Fruit fly (Drosophila melanogaster) whole organism, wandering third instar larva: Measurements from ENCODE around the gene CG4297.
A peak's percentile ranks its signal among the peaks of the same experiment; 100 is the strongest.

ENCODE experiments used
- Abd-B ChIP-seq: fragments of >200 bp; optimal IDR thresholded peaks from 2 replicates; lab custom pipeline; 2017; ENCODE audit warnings: missing biosample characterization, missing genetic modification characterization
- CG32264 ChIP-seq: fragments of 200-800 bp; sonication (Bioruptor generic); optimal IDR thresholded peaks from 2 replicates; lab custom pipeline; 2016; ENCODE audit warnings: missing biosample characterization, missing genetic modification characterization
- CG9705 ChIP-seq: fragments of 200-800 bp; sonication (Bioruptor generic); optimal IDR thresholded peaks from 2 replicates; lab custom pipeline; 2018; ENCODE audit warnings: missing biosample characterization, mild to moderate bottlenecking, missing genetic modification characterization
- CrebA ChIP-seq: fragments of 200-800 bp; sonication (Bioruptor generic); optimal IDR thresholded peaks from 2 replicates; lab custom pipeline; 2016; ENCODE audit warnings: missing biosample characterization, mild to moderate bottlenecking, missing genetic modification characterization, borderline replicate concordance
- Dfd ChIP-seq: fragments of >200 bp; optimal IDR thresholded peaks from 2 replicates; lab custom pipeline; 2017; ENCODE audit warnings: missing biosample characterization, missing genetic modification characterization
- Dif ChIP-seq: fragments of 200-275, 200-300 bp; sonication (Bioruptor generic); optimal IDR thresholded peaks from 2 replicates; lab custom pipeline; 2018; ENCODE audit warnings: missing biosample characterization, missing genetic modification characterization; ENCODE audit not compliant: partially characterized antibody
- GATAd ChIP-seq: sonication (Bioruptor generic); optimal IDR thresholded peaks from 2 replicates; lab custom pipeline; 2016; ENCODE audit warnings: missing biosample characterization, missing genetic modification characterization
- HLH106 ChIP-seq: fragments of 200-800 bp; optimal IDR thresholded peaks from 3 replicates; lab custom pipeline; 2019; ENCODE audit warnings: missing biosample characterization, mild to moderate bottlenecking, missing genetic modification characterization, moderate library complexity
- Hnf4 ChIP-seq: fragments of 200-800 bp; sonication (Bioruptor generic); optimal IDR thresholded peaks from 2 replicates; lab custom pipeline; 2016; ENCODE audit warnings: missing biosample characterization, mild to moderate bottlenecking, missing genetic modification characterization
- Hr78 ChIP-seq: fragments of >200 bp; optimal IDR thresholded peaks from 2 replicates; lab custom pipeline; 2017; ENCODE audit warnings: missing biosample characterization, missing genetic modification characterization
- Hr83 ChIP-seq: fragments of 200-300 bp; sonication (Bioruptor generic); optimal IDR thresholded peaks from 2 replicates; lab custom pipeline; 2016; ENCODE audit warnings: missing biosample characterization, mild to moderate bottlenecking, missing genetic modification characterization, moderate library complexity; ENCODE audit not compliant: poor library complexity, severe bottlenecking
- Jra ChIP-seq: sonication (Bioruptor generic); optimal IDR thresholded peaks from 2 replicates; lab custom pipeline; 2016; ENCODE audit warnings: missing biosample characterization, missing genetic modification characterization
- Mio ChIP-seq: sonication (Bioruptor generic); optimal IDR thresholded peaks from 2 replicates; lab custom pipeline; 2016; ENCODE audit warnings: missing biosample characterization, missing genetic modification characterization
- Myc ChIP-seq: fragments of >200 bp; optimal IDR thresholded peaks from 2 replicates; lab custom pipeline; 2017
- N ChIP-seq: fragments of >200 bp; optimal IDR thresholded peaks from 2 replicates; lab custom pipeline; 2018; ENCODE audit warnings: missing biosample characterization, missing external identifiers, missing genetic modification characterization
- OdsH ChIP-seq: fragments of 200-800 bp; sonication (Bioruptor generic); optimal IDR thresholded peaks from 2 replicates; lab custom pipeline; 2016; ENCODE audit warnings: missing biosample characterization, mild to moderate bottlenecking, missing genetic modification characterization
- Rel ChIP-seq, 2 experiments: fragments of 200-800 bp; sonication (Bioruptor generic) in 1 of 2; optimal IDR thresholded peaks; 2 replicates in 1 of 2; 3 replicates in 1 of 2; lab custom pipeline; 2016 to 2019; ENCODE audit warnings: mild to moderate bottlenecking in 2 of 2, missing biosample characterization in 2 of 2, missing genetic modification characterization in 2 of 2, moderate library complexity in 1 of 2
- Sp1 ChIP-seq: fragments of 200-800 bp; sonication (Bioruptor generic); optimal IDR thresholded peaks from 3 replicates; lab custom pipeline; 2019; ENCODE audit warnings: missing biosample characterization, mild to moderate bottlenecking, missing genetic modification characterization, moderate library complexity
- Vsx2 ChIP-seq: fragments of 200-300, 225-300 bp; sonication (Bioruptor generic); optimal IDR thresholded peaks from 2 replicates; lab custom pipeline; 2018; ENCODE audit warnings: missing biosample characterization, missing genetic modification characterization; ENCODE audit not compliant: partially characterized antibody
- br ChIP-seq: fragments of 200-800 bp; sonication (Bioruptor generic); optimal IDR thresholded peaks from 2 replicates; lab custom pipeline; 2016; ENCODE audit warnings: missing biosample characterization, missing genetic modification characterization
- brk ChIP-seq: fragments of 200-800 bp; sonication (Bioruptor generic); optimal IDR thresholded peaks from 2 replicates; lab custom pipeline; 2016; ENCODE audit warnings: missing biosample characterization, mild to moderate bottlenecking, missing genetic modification characterization
- dl ChIP-seq, 2 experiments: fragments of 175-275, 200-275 bp in 1 of 2; fragments of 200-275 bp in 1 of 2; sonication (Bioruptor generic); optimal IDR thresholded peaks; lab custom pipeline; 2018; ENCODE audit warnings: mild to moderate bottlenecking in 2 of 2, missing biosample characterization in 2 of 2, missing genetic modification characterization in 2 of 2, moderate library complexity in 2 of 2; ENCODE audit not compliant: partially characterized antibody in 2 of 2, insufficient read depth in 1 of 2
- dmrt93B ChIP-seq: fragments of 200-800 bp; sonication (Bioruptor generic); optimal IDR thresholded peaks from 2 replicates; lab custom pipeline; 2018; ENCODE audit warnings: missing biosample characterization, mild to moderate bottlenecking, missing genetic modification characterization
- dsf ChIP-seq: sonication (Bioruptor generic); optimal IDR thresholded peaks from 2 replicates; lab custom pipeline; 2016; ENCODE audit warnings: missing biosample characterization, missing genetic modification characterization, borderline replicate concordance
- ey ChIP-seq: fragments of 200-800 bp; sonication (Bioruptor generic); optimal IDR thresholded peaks from 2 replicates; lab custom pipeline; 2016; ENCODE audit warnings: missing biosample characterization, missing genetic modification characterization
- foxo ChIP-seq, 2 experiments: fragments of 200-800 bp; sonication (Bioruptor generic); optimal IDR thresholded peaks; 2 replicates in 1 of 2; 3 replicates in 1 of 2; lab custom pipeline; 2016 to 2017; ENCODE audit warnings: missing biosample characterization in 2 of 2, missing genetic modification characterization in 2 of 2
- fru ChIP-seq: fragments of 200-800 bp; sonication (Bioruptor generic); optimal IDR thresholded peaks from 3 replicates; lab custom pipeline; 2016; ENCODE audit warnings: missing biosample characterization, mild to moderate bottlenecking, missing genetic modification characterization
- h ChIP-seq: fragments of 200-800 bp; sonication (Bioruptor generic); optimal IDR thresholded peaks from 3 replicates; lab custom pipeline; 2016; ENCODE audit warnings: missing biosample characterization, mild to moderate bottlenecking, missing genetic modification characterization
- jim ChIP-seq: fragments of 175-275, 200-325 bp; sonication (Bioruptor generic); optimal IDR thresholded peaks from 2 replicates; lab custom pipeline; 2016; ENCODE audit warnings: missing biosample characterization, mild to moderate bottlenecking, missing genetic modification characterization
- lola ChIP-seq: fragments of >200 bp; optimal IDR thresholded peaks from 2 replicates; lab custom pipeline; 2017; ENCODE audit warnings: missing biosample characterization, missing genetic modification characterization
- psq ChIP-seq: fragments of 200-800 bp; sonication (Bioruptor generic); optimal IDR thresholded peaks from 3 replicates; lab custom pipeline; 2017; ENCODE audit warnings: missing biosample characterization, mild to moderate bottlenecking, missing genetic modification characterization, moderate library complexity
- rgr ChIP-seq: fragments of 200-800 bp; sonication (Bioruptor generic); optimal IDR thresholded peaks from 3 replicates; lab custom pipeline; 2016; ENCODE audit warnings: missing biosample characterization, mild to moderate bottlenecking, missing genetic modification characterization
- sage ChIP-seq: fragments of 200-800 bp; sonication (Bioruptor generic); optimal IDR thresholded peaks from 2 replicates; lab custom pipeline; 2016; ENCODE audit warnings: missing biosample characterization, mild to moderate bottlenecking, missing genetic modification characterization
- sv ChIP-seq: fragments of 200-800 bp; sonication (Bioruptor generic); optimal IDR thresholded peaks from 3 replicates; lab custom pipeline; 2016; ENCODE audit warnings: missing biosample characterization, missing genetic modification characterization
- tai ChIP-seq: sonication (Bioruptor generic); optimal IDR thresholded peaks from 2 replicates; lab custom pipeline; 2016; ENCODE audit warnings: missing biosample characterization, missing genetic modification characterization
- usp ChIP-seq: fragments of >200 bp; optimal IDR thresholded peaks from 2 replicates; lab custom pipeline; 2017; ENCODE audit warnings: missing biosample characterization, missing genetic modification characterization
- woc ChIP-seq: sonication (Bioruptor generic); optimal IDR thresholded peaks from 2 replicates; lab custom pipeline; 2016; ENCODE audit warnings: missing biosample characterization, mild to moderate bottlenecking, missing genetic modification characterization

Gene CG4297

dm6 chr2L:485825-486240 is 13.8 kb upstream of the CG4297 start:
- TF ChIP-seq Hr78 (no peak), dsf (GFP tag; lab: Kevin White, UChicago) (peak; percentile 94), Hnf4 (GFP tag; lab: Kevin White, UChicago) (peak; percentile 98), Abd-B (GFP tag; lab: Kevin White, UChicago) (no peak), Mio (GFP tag; lab: Kevin White, UChicago) (peak; percentile 68), sage (GFP tag; lab: Kevin White, UChicago) (peak; percentile 82), HLH106 (tag; lab: Kevin White, UChicago) (peak; percentile 56), CG32264 (GFP tag; lab: Kevin White, UChicago) (peak; percentile 86), br (GFP tag; lab: Kevin White, UChicago) (peak; percentile 96), fru (GFP tag; lab: Kevin White, UChicago) (peak; percentile 97), psq (peak; percentile 92), Hr83 (GFP tag; lab: Kevin White, UChicago) (peak; percentile 100), jim (GFP tag; lab: Kevin White, UChicago) (peak; percentile 98), GATAd (GFP tag; lab: Kevin White, UChicago) (peak; percentile 94), Rel (GFP tag; optimal IDR thresholded peaks at IDR 0.05; lab: Kevin White, UChicago) (peak; percentile 65), Rel (tag; optimal IDR thresholded peaks at IDR 0.05; lab: Kevin White, UChicago) (peak; percentile 74), rgr (GFP tag; lab: Kevin White, UChicago) (peak; percentile 96), Jra (GFP tag; lab: Kevin White, UChicago) (peak; percentile 98), ey (peak; percentile 86), CG9705 (GFP tag; lab: Kevin White, UChicago) (peak; percentile 81), woc (peak; percentile 65), N (GFP tag; lab: Kevin White, UChicago) (no peak), CrebA (GFP tag; lab: Kevin White, UChicago) (no peak), h (GFP tag; lab: Kevin White, UChicago) (peak; percentile 98), Dif (GFP tag; lab: Kevin White, UChicago) (no peak), Sp1 (GFP tag; lab: Kevin White, UChicago) (peak; percentile 88), OdsH (GFP tag; lab: Kevin White, UChicago) (peak; percentile 96), foxo (GFP tag; optimal IDR thresholded peaks at IDR 0.05; lab: Kevin White, UChicago) (peak; percentile 64 to 92), dl (GFP tag; optimal IDR thresholded peaks at IDR 0.05; lab: Kevin White, UChicago; ENCODE audit: insufficient read depth in 1 of 2, partially characterized antibody in 2 of 2) (no peak), brk (peak; percentile 85), tai (GFP tag; lab: Kevin White, UChicago) (peak; percentile 98), Myc (lab: Kevin White, UChicago) (no peak), Vsx2 (no peak), dmrt93B (GFP tag; lab: Kevin White, UChicago) (peak; percentile 74)

dm6 chr2L:485127-485824 is 13.3 kb upstream of the CG4297 start:
- TF ChIP-seq CrebA (GFP tag; lab: Kevin White, UChicago) (peak; percentile 17), CG32264 (GFP tag; lab: Kevin White, UChicago) (no peak), woc (no peak), sv (GFP tag; lab: Kevin White, UChicago) (peak; percentile 54)

dm6 chr2L:484281-484943 is 12.4 kb upstream of the CG4297 start:
- TF ChIP-seq Abd-B (GFP tag; lab: Kevin White, UChicago) (no peak), tai (GFP tag; lab: Kevin White, UChicago) (no peak), Dfd (GFP tag; lab: Kevin White, UChicago) (no peak), br (GFP tag; lab: Kevin White, UChicago) (peak; percentile 58), CG9705 (GFP tag; lab: Kevin White, UChicago) (no peak), brk (no peak), Myc (lab: Kevin White, UChicago) (no peak), usp (GFP tag; lab: Kevin White, UChicago) (no peak), Hnf4 (GFP tag; lab: Kevin White, UChicago) (no peak), CrebA (GFP tag; lab: Kevin White, UChicago) (peak; percentile 34), Sp1 (GFP tag; lab: Kevin White, UChicago) (peak; percentile 21), Mio (GFP tag; lab: Kevin White, UChicago) (peak; percentile 8), Hr78 (no peak), rgr (GFP tag; lab: Kevin White, UChicago) (peak; percentile 1), foxo (GFP tag; optimal IDR thresholded peaks at IDR 0.05; lab: Kevin White, UChicago) (peak in 1 of 2 experiments; percentile 11), dl (GFP tag; optimal IDR thresholded peaks at IDR 0.05; lab: Kevin White, UChicago; ENCODE audit: insufficient read depth in 1 of 2, partially characterized antibody in 2 of 2) (peak in 1 of 2 experiments; percentile 51), Dif (GFP tag; lab: Kevin White, UChicago) (peak; percentile 37), Vsx2 (no peak), sv (GFP tag; lab: Kevin White, UChicago) (no peak), N (GFP tag; lab: Kevin White, UChicago) (no peak), GATAd (GFP tag; lab: Kevin White, UChicago) (no peak), psq (no peak), Rel (GFP tag; optimal IDR thresholded peaks at IDR 0.05; lab: Kevin White, UChicago) (no peak), Rel (tag; optimal IDR thresholded peaks at IDR 0.05; lab: Kevin White, UChicago) (peak; percentile 88), ey (no peak), dmrt93B (GFP tag; lab: Kevin White, UChicago) (no peak), HLH106 (tag; lab: Kevin White, UChicago) (no peak), OdsH (GFP tag; lab: Kevin White, UChicago) (no peak), lola (GFP tag; lab: Kevin White, UChicago) (no peak), dsf (GFP tag; lab: Kevin White, UChicago) (no peak), Hr83 (GFP tag; lab: Kevin White, UChicago) (peak; percentile 56)
